Worm (Caenorhabditis elegans) whole organism, L4/young adult: Measurements from ENCODE around the gene mltn-6.

Experiments used
- W03F9.2 ChIP-seq: fragments of 150-350 bp; optimal IDR thresholded peaks from 2 replicates; lab custom pipeline; 2014; ENCODE audit warnings: missing biosample characterization, missing genetic modification characterization
- him-1 ChIP-seq: sonication (generic microtip); optimal IDR thresholded peaks from 2 replicates; lab custom pipeline; 2016; ENCODE audit warnings: missing genotype, missing genetic modification reagents, missing genetic modification characterization, missing compliant biosample characterization

- TF ChIP-seq W03F9.2 (tag; lab: Kevin White, UChicago) (no peak), him-1 (no peak)
Observed at ce11 chrV:364650-365049, at the start of gene mltn-6.
